Worm (Caenorhabditis elegans) whole organism, L3 larva: Measurements from ENCODE around the gene ttr-45.

Source experiments
- ama-1 ChIP-seq: fragments of 150-350 bp; optimal IDR thresholded peaks from 2 replicates; lab custom pipeline; 2018
- ceh-9 ChIP-seq: sonication (generic microtip); optimal IDR thresholded peaks from 2 replicates; lab custom pipeline; 2018; ENCODE audit warnings: missing biosample characterization, missing genetic modification characterization
- elt-1 ChIP-seq: fragments of 150-350 bp; optimal IDR thresholded peaks from 2 replicates; lab custom pipeline; 2014; ENCODE audit warnings: missing biosample characterization, missing genetic modification characterization
- mdl-1 ChIP-seq: fragments of 150-350 bp; optimal IDR thresholded peaks from 2 replicates; lab custom pipeline; 2014; ENCODE audit warnings: missing biosample characterization, missing genetic modification characterization
- mml-1 ChIP-seq: fragments of 150-350 bp; sonication (generic microtip); optimal IDR thresholded peaks from 3 replicates; lab custom pipeline; 2014; ENCODE audit warnings: missing biosample characterization, missing genetic modification characterization
- nhr-25 ChIP-seq: sonication (generic microtip); optimal IDR thresholded peaks from 2 replicates; lab custom pipeline; 2017; ENCODE audit warnings: missing biosample characterization, missing genetic modification characterization
- nhr-28 ChIP-seq: fragments of 150-350 bp; optimal IDR thresholded peaks from 2 replicates; lab custom pipeline; 2014; ENCODE audit warnings: missing biosample characterization, missing genetic modification characterization
- nhr-67 ChIP-seq: fragments of 150-350 bp; optimal IDR thresholded peaks from 2 replicates; lab custom pipeline; 2014; ENCODE audit warnings: missing biosample characterization, missing genetic modification characterization
- pha-4 ChIP-seq: fragments of 150-350 bp; optimal IDR thresholded peaks from 2 replicates; lab custom pipeline; 2014; ENCODE audit warnings: missing biosample characterization, missing genetic modification reagents, missing genetic modification characterization
- pqm-1 ChIP-seq: fragments of 150-350 bp; optimal IDR thresholded peaks from 2 replicates; lab custom pipeline; 2017; ENCODE audit warnings: missing biosample characterization, missing genetic modification characterization, inconsistent platforms
- skn-1 ChIP-seq: fragments of 150-350 bp; optimal IDR thresholded peaks from 2 replicates; lab custom pipeline; 2014; ENCODE audit warnings: missing biosample characterization, missing genetic modification characterization
- snpc-4 ChIP-seq: fragments of 150-350 bp; optimal IDR thresholded peaks from 2 replicates; lab custom pipeline; 2014; ENCODE audit warnings: missing biosample characterization, missing genetic modification characterization
- unc-39 ChIP-seq: sonication (generic microtip); optimal IDR thresholded peaks from 4 replicates; lab custom pipeline; 2017; ENCODE audit warnings: missing biosample characterization, missing genetic modification characterization
- unc-62 ChIP-seq: fragments of 150-350 bp; sonication (generic microtip); optimal IDR thresholded peaks from 4 replicates; lab custom pipeline; 2014; ENCODE audit warnings: missing biosample characterization, missing genetic modification reagents, missing genetic modification characterization

ce11 chrIV:13297746-13298145 is 43.7 kb downstream of the ttr-45 start, which contains the start of the genes Y67H2A.2 and micu-1:
- TF ChIP-seq nhr-28, result no peak
- TF ChIP-seq mdl-1 (tag; lab: Kevin White, UChicago), result no peak
- TF ChIP-seq ama-1 (lab: Kevin White, UChicago), result peak; percentile 15
- TF ChIP-seq pha-4 (tag; lab: Kevin White, UChicago), result peak; percentile 64
- peak; percentile 60 for TF ChIP-seq nhr-25 (tag; lab: Kevin White, UChicago)
- peak; percentile 58 for TF ChIP-seq snpc-4 (tag; lab: Kevin White, UChicago)
- no peak for TF ChIP-seq mml-1 (tag; lab: Kevin White, UChicago)
- no peak for TF ChIP-seq ceh-9
- no peak for TF ChIP-seq nhr-67 (tag; lab: Kevin White, UChicago)
- no peak for TF ChIP-seq unc-62 (GFP tag; lab: Kevin White, UChicago)
- no peak for TF ChIP-seq skn-1
- peak; percentile 20 for TF ChIP-seq pqm-1 (tag; lab: Kevin White, UChicago)
- no peak for TF ChIP-seq elt-1 (tag; lab: Kevin White, UChicago)
- TF ChIP-seq unc-39 (tag; lab: Kevin White, UChicago), result no peak
